Fruit fly (Drosophila melanogaster): ENCODE data around the gene Lim1.
A peak's percentile ranks its signal among the peaks of the same experiment; 100 is the strongest.

Gene Lim1

DNA sequence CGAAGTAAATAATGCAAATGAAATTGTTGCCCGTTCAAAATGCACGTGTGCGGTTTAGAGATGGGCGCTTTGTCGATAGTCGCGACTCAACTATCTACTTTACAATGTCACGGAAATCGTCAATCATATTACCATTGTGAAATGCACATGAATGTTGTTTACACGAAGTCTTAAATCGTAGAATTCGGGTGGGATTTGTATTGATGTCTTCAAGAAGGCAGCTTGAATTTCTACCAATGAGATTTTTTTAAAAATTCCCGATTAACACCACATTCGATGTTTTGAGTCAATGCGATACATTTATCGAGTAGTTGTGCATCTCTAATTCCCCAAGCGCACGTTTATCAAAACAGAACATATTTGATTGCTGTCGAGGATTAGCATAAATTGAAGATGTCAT, 85.4 kb downstream of the Lim1 start, which contains the start of gene CG1789:
Gene CG1789, plus strand, starts transcription at position 308 of the 400 bp plus-strand sequence.
- TF ChIP-seq esn (GFP tag; optimal IDR thresholded peaks at IDR 0.05) (peak; percentile 28), lz (GFP tag; optimal IDR thresholded peaks at IDR 0.05) (peak; percentile 23), CG3032 (tag; optimal IDR thresholded peaks at IDR 0.05) (peak; percentile 36), Gug (GFP tag; IDR thresholded peaks at IDR 0.05) (no peak), CG31627 (GFP tag; optimal IDR thresholded peaks at IDR 0.05) (peak; percentile 0)

DNA sequence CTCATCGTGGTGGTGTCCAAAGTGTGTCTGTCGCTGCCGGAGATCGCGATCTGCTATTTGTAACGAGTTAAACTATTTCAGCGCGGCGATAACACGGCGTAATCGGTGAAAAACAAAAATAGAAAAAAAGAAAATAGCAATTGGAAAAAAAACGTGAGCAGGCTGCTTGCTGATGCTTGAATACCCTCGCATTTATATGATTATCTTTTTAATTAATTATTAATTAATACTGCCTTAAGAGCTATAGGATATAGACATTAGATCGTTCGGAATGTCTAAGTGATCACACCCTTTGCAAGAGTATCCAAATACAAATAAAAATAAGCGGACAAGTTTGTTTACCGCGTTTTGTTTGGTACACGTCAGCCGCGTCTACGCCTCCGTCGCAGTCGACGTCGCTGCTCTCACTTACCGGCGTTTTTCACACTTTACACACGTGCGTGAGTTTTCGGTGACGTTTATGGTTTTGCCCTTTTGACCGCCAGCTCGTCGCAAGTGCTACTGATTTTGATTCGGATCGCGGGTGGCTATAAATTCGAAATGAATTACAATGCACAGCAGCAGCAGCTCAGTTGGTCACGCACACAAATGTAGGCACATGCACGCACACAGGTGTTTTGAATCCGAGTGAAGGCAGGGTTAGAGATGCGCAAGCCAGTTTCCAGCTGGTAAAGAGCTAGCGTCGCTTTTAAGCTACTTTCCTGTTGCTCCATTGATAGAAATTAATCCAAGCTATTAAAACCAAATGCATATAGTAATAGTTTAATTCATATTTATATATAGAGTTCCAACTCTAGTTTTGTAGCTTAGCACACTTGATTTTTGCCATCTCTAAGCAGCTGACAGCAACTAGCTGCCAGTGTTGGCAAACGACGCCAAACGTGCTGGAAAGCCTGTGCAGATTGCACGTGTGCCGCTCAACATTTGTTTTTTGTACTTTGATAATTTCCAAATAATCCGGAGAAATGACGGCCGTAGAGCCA, 91.2 kb downstream of the Lim1 start, which contains the start of the genes CG2004 and CG1785:
Gene CG2004, minus strand, starts transcription at position 861 of the 983 bp plus-strand sequence.
Gene CG1785, plus strand, starts transcription at position 873 of the 983 bp plus-strand sequence.
- TF ChIP-seq lz (GFP tag; optimal IDR thresholded peaks at IDR 0.05) = peak; percentile 92
- peak; percentile 93 for TF ChIP-seq esn (GFP tag; optimal IDR thresholded peaks at IDR 0.05)
- TF ChIP-seq CG34406 (GFP tag; optimal IDR thresholded peaks at IDR 0.05) = peak; percentile 83
- no peak for TF ChIP-seq CG9139 (GFP tag; optimal IDR thresholded peaks at IDR 0.05)
- peak; percentile 89 for TF ChIP-seq cyc (GFP tag; optimal IDR thresholded peaks at IDR 0.05)
- peak; percentile 73 for TF ChIP-seq Eip93F (GFP tag; optimal IDR thresholded peaks at IDR 0.05)
- TF ChIP-seq spab (GFP tag; optimal IDR thresholded peaks at IDR 0.05) = peak; percentile 60
- TF ChIP-seq Hr4 (GFP tag; optimal IDR thresholded peaks at IDR 0.05) = peak; percentile 86
- TF ChIP-seq Met (GFP tag; optimal IDR thresholded peaks at IDR 0.05) = peak; percentile 87
- peak; percentile 82 for TF ChIP-seq net (GFP tag; optimal IDR thresholded peaks at IDR 0.05)
- peak; percentile 90 for TF ChIP-seq Hr39 (GFP tag; optimal IDR thresholded peaks at IDR 0.05)
- no peak for TF ChIP-seq CG6854 (GFP tag; optimal IDR thresholded peaks at IDR 0.05)
- peak; percentile 91 for TF ChIP-seq OdsH (GFP tag; optimal IDR thresholded peaks at IDR 0.05)
- TF ChIP-seq topi (GFP tag; optimal IDR thresholded peaks at IDR 0.05) = peak; percentile 89
- TF ChIP-seq Smox (GFP tag; optimal IDR thresholded peaks at IDR 0.05) = peak; percentile 89
- peak; percentile 92 for TF ChIP-seq CG10631 (GFP tag; optimal IDR thresholded peaks at IDR 0.05)
- peak; percentile 82 for TF ChIP-seq CG11902 (GFP tag; optimal IDR thresholded peaks at IDR 0.05)
- peak; percentile 81 for TF ChIP-seq CG4318 (GFP tag; optimal IDR thresholded peaks at IDR 0.05)
- peak; percentile 90 for TF ChIP-seq Sox102F (GFP tag; optimal IDR thresholded peaks at IDR 0.05)
- peak; percentile 85 for TF ChIP-seq CG32006 (GFP tag; optimal IDR thresholded peaks at IDR 0.05)
- TF ChIP-seq CG8119 (GFP tag; IDR thresholded peaks at IDR 0.05) = peak; percentile 75
- TF ChIP-seq pdm3 (GFP tag; optimal IDR thresholded peaks at IDR 0.05) = peak; percentile 90
- TF ChIP-seq CG1621 (tag; optimal IDR thresholded peaks at IDR 0.05) = peak; percentile 74
- peak; percentile 76 for TF ChIP-seq CG6276 (GFP tag; optimal IDR thresholded peaks at IDR 0.05)
- peak; percentile 63 for TF ChIP-seq Blimp-1 (GFP tag; optimal IDR thresholded peaks at IDR 0.05)
- peak; percentile 82 for TF ChIP-seq CG11762 (GFP tag; optimal IDR thresholded peaks at IDR 0.05; ENCODE audit: insufficient read depth)
- TF ChIP-seq Sox15 (GFP tag; optimal IDR thresholded peaks at IDR 0.05) = peak; percentile 84
- TF ChIP-seq CG3919 (GFP tag; optimal IDR thresholded peaks at IDR 0.05) = peak; percentile 91
- TF ChIP-seq Ets96B (tag; optimal IDR thresholded peaks at IDR 0.05) = peak; percentile 84
- peak; percentile 84 for TF ChIP-seq CG10669 (GFP tag; optimal IDR thresholded peaks at IDR 0.05)
- TF ChIP-seq fkh (GFP tag; optimal IDR thresholded peaks at IDR 0.05) = peak; percentile 92
- peak; percentile 67 for TF ChIP-seq dac (GFP tag; optimal IDR thresholded peaks at IDR 0.05)
- peak; percentile 58 for TF ChIP-seq fd85E (GFP tag; optimal IDR thresholded peaks at IDR 0.05)
- no peak for TF ChIP-seq Hr38 (GFP tag; optimal IDR thresholded peaks at IDR 0.05)
- peak; percentile 79 for TF ChIP-seq CG8632 (GFP tag; optimal IDR thresholded peaks at IDR 0.05)
- peak; percentile 91 for TF ChIP-seq achi (GFP tag; optimal IDR thresholded peaks at IDR 0.05)
- TF ChIP-seq eg (GFP tag; IDR thresholded peaks at IDR 0.05) = peak; percentile 92
- no peak for TF ChIP-seq CG16779 (tag; optimal IDR thresholded peaks at IDR 0.05)
- peak; percentile 88 for TF ChIP-seq svp (GFP tag)
- TF ChIP-seq Gug (GFP tag; IDR thresholded peaks at IDR 0.05) = peak; percentile 91
- TF ChIP-seq dsx (GFP tag; optimal IDR thresholded peaks at IDR 0.05; ENCODE audit: poor library complexity, severe bottlenecking) = no peak
- TF ChIP-seq CG6808 (GFP tag; optimal IDR thresholded peaks at IDR 0.05) = peak; percentile 66
- TF ChIP-seq CG6792 (GFP tag; optimal IDR thresholded peaks at IDR 0.05) = peak; percentile 88
- peak; percentile 83 for TF ChIP-seq CG15336 (GFP tag; IDR thresholded peaks at IDR 0.05)
- TF ChIP-seq acj6 (GFP tag; optimal IDR thresholded peaks at IDR 0.05) = peak; percentile 92
